Fruit fly (Drosophila melanogaster) whole organism, prepupa: ENCODE results near the gene CG1635.

Experiments used
- Blimp-1 ChIP-seq: fragments of 200-800 bp; sonication (Bioruptor generic); optimal IDR thresholded peaks from 3 replicates; lab custom pipeline; 2017; ENCODE audit warnings: missing biosample characterization, missing genetic modification characterization, mild to moderate bottlenecking, moderate library complexity, missing genetic modification reagents
- CG10631 ChIP-seq: fragments of 200-800 bp; sonication (Bioruptor generic); optimal IDR thresholded peaks from 2 replicates; lab custom pipeline; 2016; ENCODE audit warnings: missing biosample characterization, missing genetic modification characterization
- CG10669 ChIP-seq: fragments of 200-800 bp; sonication (Bioruptor generic); optimal IDR thresholded peaks from 3 replicates; lab custom pipeline; 2018; ENCODE audit warnings: missing biosample characterization, mild to moderate bottlenecking, missing genetic modification characterization, moderate library complexity
- CG11294 ChIP-seq: fragments of 200-800 bp; sonication (Bioruptor generic); IDR thresholded peaks from 2 replicates; pipeline ENCODE4 v1.3.6; 2022; ENCODE audit warnings: missing biosample characterization, missing genetic modification characterization
- CG11902 ChIP-seq: fragments of 200-800 bp; sonication (Bioruptor generic); optimal IDR thresholded peaks from 3 replicates; lab custom pipeline; 2016; ENCODE audit warnings: missing biosample characterization, missing genetic modification characterization
- CG15336 ChIP-seq: fragments of 200-800 bp; sonication (Bioruptor generic); IDR thresholded peaks from 2 replicates; pipeline ENCODE4 v1.3.6; 2022; ENCODE audit warnings: missing biosample characterization, missing genetic modification characterization
- CG16779 ChIP-seq: fragments of 200-800 bp; sonication (Bioruptor generic); optimal IDR thresholded peaks from 3 replicates; lab custom pipeline; 2017; ENCODE audit warnings: missing biosample characterization, mild to moderate bottlenecking, missing genetic modification characterization
- CG31627 ChIP-seq: fragments of 200-800 bp; sonication (Bioruptor generic); optimal IDR thresholded peaks from 3 replicates; lab custom pipeline; 2016; ENCODE audit warnings: missing biosample characterization, missing genetic modification characterization
- CG32006 ChIP-seq: fragments of 200-800 bp; sonication (Bioruptor generic); optimal IDR thresholded peaks from 3 replicates; lab custom pipeline; 2017; ENCODE audit warnings: missing biosample characterization, mild to moderate bottlenecking, missing genetic modification characterization
- CG34406 ChIP-seq: fragments of 200-800 bp; sonication (Bioruptor generic); optimal IDR thresholded peaks from 3 replicates; lab custom pipeline; 2016; ENCODE audit warnings: missing biosample characterization, missing genetic modification characterization
- CG3919 ChIP-seq: fragments of 200-800 bp; sonication (Bioruptor generic); optimal IDR thresholded peaks from 3 replicates; lab custom pipeline; 2016; ENCODE audit warnings: missing biosample characterization, missing genetic modification characterization
- CG4318 ChIP-seq: fragments of 200-800 bp; sonication (Bioruptor generic); optimal IDR thresholded peaks from 3 replicates; lab custom pipeline; 2017; ENCODE audit warnings: missing biosample characterization, mild to moderate bottlenecking, missing genetic modification characterization
- CG6163 ChIP-seq: fragments of 200-800 bp; sonication (Bioruptor generic); IDR thresholded peaks from 3 replicates; pipeline ENCODE4 v1.3.6; 2022; ENCODE audit warnings: missing biosample characterization, missing genetic modification characterization
- CG6276 ChIP-seq: fragments of 200-800 bp; sonication (Bioruptor generic); optimal IDR thresholded peaks from 2 replicates; lab custom pipeline; 2017; ENCODE audit warnings: missing biosample characterization, mild to moderate bottlenecking, missing genetic modification characterization
- CG6792 ChIP-seq: fragments of 200-800 bp; sonication (Bioruptor generic); optimal IDR thresholded peaks from 3 replicates; lab custom pipeline; 2016; ENCODE audit warnings: missing biosample characterization, missing genetic modification characterization
- CG6808 ChIP-seq: fragments of 200-800 bp; sonication (Bioruptor generic); optimal IDR thresholded peaks from 3 replicates; lab custom pipeline; 2017; ENCODE audit warnings: missing biosample characterization, missing genetic modification characterization, mild to moderate bottlenecking, moderate library complexity, missing genetic modification reagents
- CG8119 ChIP-seq: fragments of 200-800 bp; sonication (Bioruptor generic); IDR thresholded peaks from 3 replicates; pipeline ENCODE4 v1.3.6; 2022; ENCODE audit warnings: missing biosample characterization, missing genetic modification characterization
- CG8319 ChIP-seq: fragments of 200-800 bp; sonication (Bioruptor generic); optimal IDR thresholded peaks from 3 replicates; lab custom pipeline; 2016; ENCODE audit warnings: missing biosample characterization, missing genetic modification characterization
- CG8632 ChIP-seq: fragments of 200-800 bp; sonication (Bioruptor generic); optimal IDR thresholded peaks from 3 replicates; lab custom pipeline; 2016; ENCODE audit warnings: missing biosample characterization, missing genetic modification characterization
- Eip78C ChIP-seq: fragments of 200-800 bp; sonication (Bioruptor generic); peaks from one replicate; lab custom pipeline; 2016; ENCODE audit warnings: missing biosample characterization, missing genetic modification characterization
- Eip93F ChIP-seq: fragments of 200-800 bp; sonication (Bioruptor generic); optimal IDR thresholded peaks from 2 replicates; lab custom pipeline; 2016; ENCODE audit warnings: missing biosample characterization, mild to moderate bottlenecking, missing genetic modification characterization
- Gug ChIP-seq: fragments of 200-800 bp; sonication (Bioruptor generic); IDR thresholded peaks from 2 replicates; pipeline ENCODE4 v1.3.6; 2022; ENCODE audit warnings: missing biosample characterization, missing genetic modification characterization
- Hr4 ChIP-seq: fragments of 200-800 bp; sonication (Bioruptor generic); optimal IDR thresholded peaks from 3 replicates; lab custom pipeline; 2016; ENCODE audit warnings: missing biosample characterization, missing genetic modification characterization
- Lpt ChIP-seq: fragments of 200-800 bp; sonication (Bioruptor generic); optimal IDR thresholded peaks from 3 replicates; lab custom pipeline; 2016; ENCODE audit warnings: missing biosample characterization, missing genetic modification characterization
- Met ChIP-seq: fragments of 200-800 bp; sonication (Bioruptor generic); optimal IDR thresholded peaks from 3 replicates; lab custom pipeline; 2016; ENCODE audit warnings: missing biosample characterization, missing genetic modification characterization
- OdsH ChIP-seq: fragments of 200-800 bp; sonication (Bioruptor generic); optimal IDR thresholded peaks from 3 replicates; lab custom pipeline; 2016; ENCODE audit warnings: missing biosample characterization, missing genetic modification characterization
- Smox ChIP-seq: fragments of 200-800 bp; sonication (Bioruptor generic); optimal IDR thresholded peaks from 3 replicates; lab custom pipeline; 2016; ENCODE audit warnings: missing biosample characterization, missing genetic modification characterization
- Sox15 ChIP-seq: fragments of 200-800 bp; sonication (Bioruptor generic); optimal IDR thresholded peaks from 3 replicates; lab custom pipeline; 2016; ENCODE audit warnings: missing biosample characterization, missing genetic modification characterization
- achi ChIP-seq: fragments of 200-800 bp; sonication (Bioruptor generic); optimal IDR thresholded peaks from 3 replicates; lab custom pipeline; 2016; ENCODE audit warnings: missing biosample characterization, missing genetic modification characterization
- dac ChIP-seq: fragments of 200-800 bp; sonication (Bioruptor generic); optimal IDR thresholded peaks from 2 replicates; lab custom pipeline; 2017; ENCODE audit warnings: missing biosample characterization, mild to moderate bottlenecking, missing genetic modification characterization
- dsx ChIP-seq: fragments of 200-800 bp; optimal IDR thresholded peaks from 3 replicates; lab custom pipeline; 2019; ENCODE audit warnings: missing biosample characterization, mild to moderate bottlenecking, missing genetic modification characterization, moderate library complexity; ENCODE audit not compliant: poor library complexity, severe bottlenecking
- eg ChIP-seq: fragments of 200-800 bp; sonication (Bioruptor generic); IDR thresholded peaks from 3 replicates; pipeline ENCODE4 v1.3.6; 2022; ENCODE audit warnings: missing biosample characterization, missing genetic modification characterization
- net ChIP-seq: fragments of 200-800 bp; sonication (Bioruptor generic); optimal IDR thresholded peaks from 3 replicates; lab custom pipeline; 2016; ENCODE audit warnings: missing biosample characterization, missing genetic modification characterization
- pdm3 ChIP-seq: fragments of 200-800 bp; sonication (Bioruptor generic); optimal IDR thresholded peaks from 3 replicates; lab custom pipeline; 2016; ENCODE audit warnings: missing biosample characterization, missing genetic modification characterization
- salr ChIP-seq, 2 experiments: fragments of 200-800 bp; sonication (Bioruptor generic); optimal IDR thresholded peaks; 3 replicates each; lab custom pipeline; 2016 to 2018; ENCODE audit warnings: missing biosample characterization in 2 of 2, missing genetic modification characterization in 2 of 2, mild to moderate bottlenecking in 1 of 2
- spab ChIP-seq: fragments of 200-800 bp; sonication (Bioruptor generic); optimal IDR thresholded peaks from 2 replicates; lab custom pipeline; 2017; ENCODE audit warnings: missing biosample characterization, mild to moderate bottlenecking, missing genetic modification characterization, missing genetic modification reagents
- svp ChIP-seq: fragments of 200-800 bp; sonication (Bioruptor generic); peaks from one replicate; lab custom pipeline; 2016; ENCODE audit warnings: missing biosample characterization, missing genetic modification characterization
- topi ChIP-seq: fragments of 200-800 bp; sonication (Bioruptor generic); optimal IDR thresholded peaks from 3 replicates; lab custom pipeline; 2016; ENCODE audit warnings: missing biosample characterization, missing genetic modification characterization
- vri ChIP-seq: fragments of 200-800 bp; sonication (Bioruptor generic); optimal IDR thresholded peaks from 3 replicates; lab custom pipeline; 2016; ENCODE audit warnings: missing biosample characterization, mild to moderate bottlenecking, missing genetic modification characterization

Gene CG1635

dm6 chr3R:31626237-31626636, 37.8 kb downstream of the CG1635 start:
- no peak for TF ChIP-seq CG11294
- TF ChIP-seq CG11902 (GFP tag; lab: Kevin White, UChicago): no peak
- no peak for TF ChIP-seq CG6276 (GFP tag; lab: Kevin White, UChicago)
- TF ChIP-seq Eip78C (GFP tag; lab: Kevin White, UChicago): no peak
- no peak for TF ChIP-seq CG31627 (GFP tag; lab: Kevin White, UChicago)
- no peak for TF ChIP-seq net (GFP tag; lab: Kevin White, UChicago)
- TF ChIP-seq pdm3 (GFP tag; lab: Kevin White, UChicago): no peak
- no peak for TF ChIP-seq Hr4 (GFP tag; lab: Kevin White, UChicago)

dm6 chr3R:31627186-31627585, 38.7 kb downstream of the CG1635 start:
- TF ChIP-seq Sox15 (GFP tag; lab: Kevin White, UChicago) (no peak), Gug (GFP tag; lab: Robert Waterston, UW) (peak; percentile 56), CG6163 (GFP tag; lab: Robert Waterston, UW) (peak; percentile 55; the same call in 2 of the 3 replicates), svp (peak; percentile 68), Eip93F (no peak), Met (GFP tag; lab: Kevin White, UChicago) (no peak), achi (GFP tag; lab: Kevin White, UChicago) (peak; percentile 0), eg (GFP tag; lab: Robert Waterston, UW) (peak; percentile 66; the same call in 2 of the 3 replicates), CG10631 (GFP tag; lab: Kevin White, UChicago) (peak; percentile 24), CG8119 (GFP tag; lab: Robert Waterston, UW) (peak; percentile 71), CG3919 (peak; percentile 13), salr (GFP tag; optimal IDR thresholded peaks at IDR 0.05; lab: Kevin White, UChicago) (peak in 1 of 2 experiments; percentile 1), CG31627 (GFP tag; lab: Kevin White, UChicago) (no peak), CG6792 (GFP tag; lab: Kevin White, UChicago) (no peak), Eip78C (GFP tag; lab: Kevin White, UChicago) (peak; percentile 69), spab (GFP tag; lab: Kevin White, UChicago) (no peak), CG6276 (GFP tag; lab: Kevin White, UChicago) (peak; percentile 6), pdm3 (GFP tag; lab: Kevin White, UChicago) (peak; percentile 21), Lpt (peak; percentile 39), CG15336 (GFP tag; lab: Robert Waterston, UW) (peak; percentile 64), Hr4 (GFP tag; lab: Kevin White, UChicago) (peak; percentile 69), CG32006 (GFP tag; lab: Kevin White, UChicago) (peak; percentile 60)
- TF ChIP-seq, all 60 proteins: peak for 16

- peak; percentile 39 for TF ChIP-seq svp
- peak; percentile 5 for TF ChIP-seq CG3919
- TF ChIP-seq Eip78C (GFP tag; lab: Kevin White, UChicago): peak; percentile 35
- TF ChIP-seq Blimp-1: no peak
Observed at dm6 chr3R:31630376-31630775, 41.9 kb downstream of the CG1635 start.

- TF ChIP-seq CG32006 (GFP tag; lab: Kevin White, UChicago) (peak; percentile 30), Hr4 (GFP tag; lab: Kevin White, UChicago) (peak; percentile 41), dac (GFP tag; lab: Kevin White, UChicago) (no peak), CG3919 (no peak), Eip78C (GFP tag; lab: Kevin White, UChicago) (peak; percentile 42), CG6792 (GFP tag; lab: Kevin White, UChicago) (no peak), CG15336 (GFP tag; lab: Robert Waterston, UW) (0 out of 2 replicates have a peak, but pooled peaks have one; percentile 18)
- TF ChIP-seq, all 60 proteins: peak for 4
Observed at dm6 chr3R:31632316-31632715, 43.8 kb downstream of the CG1635 start.

- TF ChIP-seq dsx (GFP tag; lab: Kevin White, UChicago) (no peak), CG32006 (GFP tag; lab: Kevin White, UChicago) (peak; percentile 10), CG31627 (GFP tag; lab: Kevin White, UChicago) (no peak), CG10669 (peak; percentile 3), CG8319 (GFP tag; lab: Kevin White, UChicago) (no peak), Eip78C (GFP tag; lab: Kevin White, UChicago) (peak; percentile 36), eg (GFP tag; lab: Robert Waterston, UW) (no peak), CG8632 (GFP tag; lab: Kevin White, UChicago) (no peak), CG8119 (GFP tag; lab: Robert Waterston, UW) (no peak), CG15336 (GFP tag; lab: Robert Waterston, UW) (peak; percentile 35; the same call in 1 of the 2 replicates), CG11902 (GFP tag; lab: Kevin White, UChicago) (no peak), svp (no peak), achi (GFP tag; lab: Kevin White, UChicago) (no peak), OdsH (GFP tag; lab: Kevin White, UChicago) (peak; percentile 26), Lpt (no peak), net (GFP tag; lab: Kevin White, UChicago) (no peak), CG3919 (peak; percentile 13), CG4318 (GFP tag; lab: Kevin White, UChicago) (no peak), Smox (peak; percentile 2), CG6808 (GFP tag; lab: Kevin White, UChicago) (no peak), CG16779 (no peak), CG6792 (GFP tag; lab: Kevin White, UChicago) (no peak), vri (no peak), Sox15 (GFP tag; lab: Kevin White, UChicago) (no peak), CG34406 (GFP tag; lab: Kevin White, UChicago) (no peak), topi (GFP tag; lab: Kevin White, UChicago) (no peak), spab (GFP tag; lab: Kevin White, UChicago) (no peak)
Observed at dm6 chr3R:31636501-31636900, 48.0 kb downstream of the CG1635 start.
